Worm (Caenorhabditis elegans): ENCODE results near the gene cnc-10.

DNA sequence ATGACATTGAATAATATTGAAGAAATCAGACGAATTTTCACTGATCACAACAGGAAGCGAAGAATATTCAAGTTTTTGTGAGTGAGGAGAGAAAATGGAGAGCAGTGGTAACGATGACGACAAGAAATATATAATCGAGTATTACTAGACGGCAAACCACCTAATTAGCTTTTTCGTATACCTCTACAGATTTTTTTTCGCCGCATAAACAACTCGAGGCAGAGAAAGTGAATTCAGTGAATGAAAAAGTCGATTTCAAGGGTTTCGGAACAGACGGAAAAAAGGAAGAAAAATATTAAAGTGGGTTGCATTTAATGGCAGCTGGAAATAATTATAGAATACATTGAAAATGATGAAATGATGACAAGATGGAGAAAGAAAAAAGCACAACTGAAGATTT lies 5.4 kb upstream of the cnc-10 start, which contains the start of gene gpa-1:
- TF ChIP-seq zag-1 (tag; optimal IDR thresholded peaks at IDR 0.05): no peak
- no peak for TF ChIP-seq aly-2 (tag; optimal IDR thresholded peaks at IDR 0.05)
- no peak for TF ChIP-seq skn-1 (tag; optimal IDR thresholded peaks at IDR 0.05)
- no peak for TF ChIP-seq gmeb-1 (tag; optimal IDR thresholded peaks at IDR 0.05)
- TF ChIP-seq nhr-77 (tag; optimal IDR thresholded peaks at IDR 0.05): no peak
- TF ChIP-seq ama-1 (optimal IDR thresholded peaks at IDR 0.05): no peak
- no peak for TF ChIP-seq nhr-237 (tag; optimal IDR thresholded peaks at IDR 0.05)

Data from whole organism, L2 larva.